Worm (Caenorhabditis elegans) whole organism, mixed stage, embryonic: ENCODE measurements around the gene Y43B11AR.1.

Experiments used
- M03D4.4 ChIP-seq: sonication (generic microtip); optimal IDR thresholded peaks from 2 replicates; lab custom pipeline; 2017; ENCODE audit warnings: mild to moderate bottlenecking, missing genetic modification characterization, missing compliant biosample characterization
- bed-3 ChIP-seq: fragments of 200-800 bp; sonication (Bioruptor generic); optimal IDR thresholded peaks from 3 replicates; lab custom pipeline; 2018; ENCODE audit warnings: mild to moderate bottlenecking, missing genetic modification characterization, moderate library complexity, missing compliant biosample characterization
- blmp-1 ChIP-seq: fragments of 150-350 bp; optimal IDR thresholded peaks from 2 replicates; lab custom pipeline; 2014; ENCODE audit warnings: missing biosample characterization, missing genetic modification characterization
- ceh-39 ChIP-seq: fragments of 150-350 bp; optimal IDR thresholded peaks from 2 replicates; lab custom pipeline; 2014; ENCODE audit warnings: missing biosample characterization, missing genetic modification characterization
- ceh-43 ChIP-seq: fragments of 200-800 bp; sonication (Bioruptor generic); optimal IDR thresholded peaks from 2 replicates; lab custom pipeline; 2018; ENCODE audit warnings: mild to moderate bottlenecking, missing genetic modification characterization, moderate library complexity, missing compliant biosample characterization
- ceh-83 ChIP-seq: fragments of 200-800 bp; sonication (Bioruptor generic); optimal IDR thresholded peaks from 2 replicates; lab custom pipeline; 2018; ENCODE audit warnings: mild to moderate bottlenecking, missing genetic modification characterization, missing compliant biosample characterization
- ces-1 ChIP-seq: fragments of 150-350 bp; optimal IDR thresholded peaks from 2 replicates; lab custom pipeline; 2014; ENCODE audit warnings: missing biosample characterization, missing genetic modification reagents, missing genetic modification characterization
- drap-1 ChIP-seq: fragments of 200-800 bp; sonication (Bioruptor generic); optimal IDR thresholded peaks from 3 replicates; lab custom pipeline; 2018; ENCODE audit warnings: mild to moderate bottlenecking, missing genetic modification characterization, missing compliant biosample characterization
- elt-1 ChIP-seq: sonication (generic microtip); optimal IDR thresholded peaks from 2 replicates; lab custom pipeline; 2017; ENCODE audit warnings: missing genetic modification characterization, mild to moderate bottlenecking, missing compliant biosample characterization, antibody characterized with exemption, moderate library complexity, borderline replicate concordance; ENCODE audit not compliant: insufficient read depth
- ham-2 ChIP-seq: fragments of 200-800 bp; sonication (Bioruptor generic); optimal IDR thresholded peaks from 2 replicates; lab custom pipeline; 2018; ENCODE audit warnings: mild to moderate bottlenecking, missing genetic modification characterization, missing compliant biosample characterization
- hlh-1 ChIP-seq: fragments of 150-350 bp; optimal IDR thresholded peaks from 2 replicates; lab custom pipeline; 2014; ENCODE audit warnings: missing biosample characterization, missing genetic modification reagents, missing genetic modification characterization
- lin-13 ChIP-seq: fragments of 150-350 bp; optimal IDR thresholded peaks from 2 replicates; lab custom pipeline; 2014; ENCODE audit warnings: missing biosample characterization, missing genetic modification characterization
- lsy-2 ChIP-seq: fragments of 150-350 bp; optimal IDR thresholded peaks from 2 replicates; lab custom pipeline; 2014; ENCODE audit warnings: missing biosample characterization, missing genetic modification characterization
- mab-5 ChIP-seq: fragments of 150-350 bp; optimal IDR thresholded peaks from 2 replicates; lab custom pipeline; 2014; ENCODE audit warnings: missing biosample characterization, missing genetic modification characterization
- mep-1 ChIP-seq: fragments of 150-350 bp; optimal IDR thresholded peaks from 2 replicates; lab custom pipeline; 2017; ENCODE audit warnings: missing biosample characterization, missing genetic modification reagents, missing genetic modification characterization, inconsistent platforms
- mls-2 ChIP-seq: sonication (generic microtip); optimal IDR thresholded peaks from 2 replicates; lab custom pipeline; 2016; ENCODE audit warnings: mild to moderate bottlenecking, missing genetic modification characterization, moderate library complexity, missing compliant biosample characterization
- nhr-2 ChIP-seq: fragments of 150-350 bp; optimal IDR thresholded peaks from 2 replicates; lab custom pipeline; 2014; ENCODE audit warnings: missing biosample characterization, missing genetic modification characterization
- nhr-237 ChIP-seq: fragments of 150-350 bp; optimal IDR thresholded peaks from 2 replicates; lab custom pipeline; 2014; ENCODE audit warnings: missing biosample characterization, missing genetic modification characterization
- nhr-28 ChIP-seq: fragments of 150-350 bp; optimal IDR thresholded peaks from 2 replicates; lab custom pipeline; 2014; ENCODE audit warnings: missing biosample characterization, missing genetic modification characterization
- pha-4 ChIP-seq: fragments of 150-350 bp; optimal IDR thresholded peaks from 2 replicates; lab custom pipeline; 2018; ENCODE audit warnings: missing biosample characterization, missing genetic modification reagents, missing genetic modification characterization
- sem-2 ChIP-seq: fragments of 200-800 bp; sonication (Bioruptor generic); optimal IDR thresholded peaks from 2 replicates; lab custom pipeline; 2018; ENCODE audit warnings: mild to moderate bottlenecking, missing genetic modification characterization, missing compliant biosample characterization
- snpc-4 ChIP-seq: fragments of 150-350 bp; optimal IDR thresholded peaks from 2 replicates; lab custom pipeline; 2014; ENCODE audit warnings: missing biosample characterization, missing genetic modification characterization
- sptf-1 ChIP-seq: sonication (generic microtip); optimal IDR thresholded peaks from 2 replicates; lab custom pipeline; 2017; ENCODE audit warnings: mild to moderate bottlenecking, missing genetic modification characterization, moderate library complexity, missing compliant biosample characterization
- tbx-8 ChIP-seq: fragments of 200-800 bp; sonication (Bioruptor generic); optimal IDR thresholded peaks from 2 replicates; lab custom pipeline; 2018; ENCODE audit warnings: mild to moderate bottlenecking, missing genetic modification characterization, moderate library complexity, missing compliant biosample characterization
- unc-120 ChIP-seq: sonication (generic microtip); optimal IDR thresholded peaks from 2 replicates; lab custom pipeline; 2017; ENCODE audit warnings: missing genetic modification characterization, missing compliant biosample characterization; ENCODE audit not compliant: poor library complexity, severe bottlenecking
- unc-62 ChIP-seq: fragments of 150-350 bp; optimal IDR thresholded peaks from 2 replicates; lab custom pipeline; 2014; ENCODE audit warnings: missing biosample characterization, missing genetic modification reagents, missing genetic modification characterization
- zip-8 ChIP-seq: fragments of 150-350 bp; optimal IDR thresholded peaks from 2 replicates; lab custom pipeline; 2014; ENCODE audit warnings: missing biosample characterization, missing genetic modification characterization
- ztf-11 ChIP-seq: fragments of 150-350 bp; optimal IDR thresholded peaks from 2 replicates; lab custom pipeline; 2014; ENCODE audit warnings: missing biosample characterization, missing genetic modification characterization

The Y43B11AR.1 gene

DNA sequence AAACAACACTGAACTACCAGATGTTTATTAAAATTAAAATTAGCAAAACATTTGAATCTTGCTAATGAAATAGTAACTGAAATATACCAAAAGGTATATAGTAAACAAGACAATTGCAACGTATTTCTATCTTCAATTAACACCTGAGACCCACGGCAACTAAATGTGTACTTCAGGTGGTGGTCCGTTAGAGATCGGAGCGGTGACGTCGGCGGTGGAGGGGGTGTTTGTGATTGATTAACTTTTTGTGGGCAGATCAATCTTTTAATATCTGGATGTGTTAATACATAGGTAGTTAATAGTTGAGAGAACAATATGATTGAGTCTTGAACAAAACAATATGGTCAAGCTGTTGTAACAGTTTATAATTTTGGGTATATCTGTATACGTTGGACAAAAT is 14.8 kb downstream of the Y43B11AR.1 start:
- TF ChIP-seq unc-62 (GFP tag; lab: Kevin White, UChicago), result peak; percentile 5
- no peak for TF ChIP-seq bed-3 (GFP tag; lab: Kevin White, UChicago)
- TF ChIP-seq, all 35 proteins: peak for 1

DNA sequence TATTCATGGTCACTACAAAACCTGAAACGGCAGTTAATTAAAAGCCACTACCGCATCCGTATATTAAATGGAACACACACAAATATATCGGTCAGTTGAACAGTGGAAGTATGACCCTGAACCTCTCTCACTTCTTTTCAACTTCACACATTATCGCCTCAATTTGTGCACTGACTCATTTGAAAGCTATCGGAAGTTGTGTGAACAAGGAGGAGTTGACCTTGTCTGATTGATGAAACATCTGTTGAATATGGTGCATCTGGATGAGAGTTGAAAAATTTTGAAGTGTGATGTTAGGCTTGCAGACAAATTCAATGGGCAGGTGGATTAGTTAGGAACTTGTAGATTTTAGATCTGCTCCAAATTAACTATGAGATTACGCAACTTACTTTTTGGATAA is 16.1 kb downstream of the Y43B11AR.1 start:
- TF ChIP-seq mab-5 (tag; lab: Kevin White, UChicago), result no peak
- no peak for TF ChIP-seq tbx-8 (GFP tag; lab: Kevin White, UChicago)
- TF ChIP-seq sem-2, result no peak
- no peak for TF ChIP-seq ceh-39 (tag; lab: Kevin White, UChicago)
- TF ChIP-seq elt-1 (tag; lab: Kevin White, UChicago), result no peak
- no peak for TF ChIP-seq nhr-2 (tag; lab: Kevin White, UChicago)
- no peak for TF ChIP-seq snpc-4 (tag; lab: Kevin White, UChicago)
- no peak for TF ChIP-seq ceh-83 (GFP tag; lab: Kevin White, UChicago)
- TF ChIP-seq drap-1 (GFP tag; lab: Kevin White, UChicago), result no peak
- TF ChIP-seq sptf-1, result no peak
- TF ChIP-seq nhr-237 (tag; lab: Kevin White, UChicago), result no peak
- TF ChIP-seq zip-8, result no peak
- TF ChIP-seq ham-2 (GFP tag; lab: Kevin White, UChicago), result no peak
- no peak for TF ChIP-seq nhr-28
- TF ChIP-seq hlh-1 (tag; lab: Kevin White, UChicago), result no peak
- no peak for TF ChIP-seq blmp-1 (tag; lab: Kevin White, UChicago)
- TF ChIP-seq unc-120 (tag; lab: Kevin White, UChicago), result no peak
- TF ChIP-seq ceh-43, result no peak
- no peak for TF ChIP-seq mls-2 (tag; lab: Kevin White, UChicago)
- TF ChIP-seq ces-1 (GFP tag; lab: Kevin White, UChicago), result no peak

DNA sequence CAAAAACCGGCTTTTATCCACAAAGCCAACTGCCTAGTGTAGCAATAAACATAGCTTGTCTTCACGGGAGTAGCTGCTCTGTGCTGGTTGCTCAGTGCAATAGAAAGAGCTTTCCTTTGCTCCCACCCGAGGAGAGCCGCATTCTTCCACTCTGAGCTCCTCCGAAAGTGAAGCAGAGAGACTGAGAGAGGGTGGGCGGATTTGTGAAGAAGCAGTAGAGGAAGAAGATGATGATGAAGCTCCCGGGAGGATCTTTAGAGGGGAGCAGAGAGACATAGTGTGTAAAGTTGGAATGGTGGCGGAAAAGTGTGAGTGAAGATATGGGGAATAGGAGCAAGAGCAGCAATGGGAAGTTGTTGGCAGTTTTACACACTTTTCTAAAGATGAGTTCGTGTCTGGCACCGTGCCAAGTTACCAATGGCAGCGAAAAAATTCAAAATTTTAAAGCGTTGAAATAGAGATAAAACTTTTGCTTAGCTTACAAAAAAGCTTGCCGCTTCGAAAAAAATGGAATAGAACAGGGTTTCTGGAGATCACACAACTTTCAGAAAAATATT is 17.3 kb downstream of the Y43B11AR.1 start, which contains the start of gene ZC477.4:
TSS of gene ZC477.4 (minus strand) at position 276 of the 557 bp plus-strand sequence.
- TF ChIP-seq unc-120 (tag; lab: Kevin White, UChicago) (peak; percentile 95), unc-62 (GFP tag; lab: Kevin White, UChicago) (peak; percentile 30), drap-1 (GFP tag; lab: Kevin White, UChicago) (no peak), ces-1 (GFP tag; lab: Kevin White, UChicago) (no peak), M03D4.4 (peak; percentile 31), hlh-1 (tag; lab: Kevin White, UChicago) (peak; percentile 89)

DNA sequence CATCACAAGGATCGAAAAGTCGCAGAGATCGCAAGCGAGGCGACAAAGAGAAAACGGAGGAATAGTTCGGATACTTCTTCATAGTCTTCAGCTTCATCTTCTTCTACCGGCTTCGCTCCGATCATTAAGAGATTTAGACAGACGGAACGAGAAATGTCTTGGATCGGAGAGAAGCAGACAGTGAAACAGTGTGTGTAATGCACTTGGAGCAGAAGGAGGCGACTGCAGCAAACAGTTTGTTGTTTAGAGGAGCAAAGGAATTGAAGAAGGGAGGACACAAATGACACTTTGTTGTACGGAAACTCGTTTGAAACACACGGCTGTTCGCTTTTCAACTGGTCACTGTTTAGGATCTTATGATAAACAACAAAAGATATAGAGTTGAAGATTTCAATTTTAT is 18.1 kb downstream of the Y43B11AR.1 start:
- TF ChIP-seq ztf-11 (tag; lab: Kevin White, UChicago) (no peak), lin-13 (no peak), mls-2 (tag; lab: Kevin White, UChicago) (no peak), elt-1 (tag; lab: Kevin White, UChicago) (no peak), ceh-83 (GFP tag; lab: Kevin White, UChicago) (no peak), pha-4 (tag; lab: Kevin White, UChicago) (peak; percentile 65), unc-120 (tag; lab: Kevin White, UChicago) (peak; percentile 32), nhr-237 (tag; lab: Kevin White, UChicago) (no peak), unc-62 (GFP tag; lab: Kevin White, UChicago) (peak; percentile 37), mep-1 (tag; lab: Kevin White, UChicago) (peak; percentile 15), snpc-4 (tag; lab: Kevin White, UChicago) (no peak), hlh-1 (tag; lab: Kevin White, UChicago) (peak; percentile 97)

DNA sequence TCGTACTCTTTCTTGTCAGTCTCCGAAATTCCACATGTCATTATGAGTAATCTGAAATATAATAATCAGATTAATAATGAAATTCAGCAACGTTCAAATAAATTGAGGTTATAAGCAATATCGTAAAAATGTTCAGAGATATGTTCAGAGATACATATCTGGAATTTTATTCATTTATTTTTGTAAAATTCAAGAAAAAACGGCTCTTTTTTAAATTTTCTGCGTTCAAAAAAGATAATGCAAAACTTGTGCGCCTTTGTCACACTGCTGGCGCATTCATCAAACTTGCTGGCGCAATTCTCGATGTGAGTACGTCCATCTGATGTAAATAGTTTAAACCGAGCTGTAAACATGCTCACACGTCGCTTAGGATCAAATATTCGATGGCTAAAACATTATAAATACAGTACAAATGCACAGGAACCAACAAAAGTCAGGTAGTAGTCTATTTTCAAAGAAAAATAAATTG is 21.9 kb downstream of the Y43B11AR.1 start, which contains the start of the genes rde-8 and ZC477.3:
TSS of gene rde-8 (minus strand) at position 51 of the 469 bp plus-strand sequence.
TSS of gene ZC477.3 (plus strand) at position 282 of the 469 bp plus-strand sequence.
- TF ChIP-seq pha-4 (tag; lab: Kevin White, UChicago), result peak; percentile 66
- no peak for TF ChIP-seq elt-1 (tag; lab: Kevin White, UChicago)
- TF ChIP-seq nhr-2 (tag; lab: Kevin White, UChicago), result no peak
- TF ChIP-seq ceh-83 (GFP tag; lab: Kevin White, UChicago), result no peak
- TF ChIP-seq lin-13, result peak; percentile 66
- peak; percentile 31 for TF ChIP-seq mep-1 (tag; lab: Kevin White, UChicago)
- TF ChIP-seq lsy-2 (tag; lab: Kevin White, UChicago), result peak; percentile 37
- TF ChIP-seq mls-2 (tag; lab: Kevin White, UChicago), result no peak
- no peak for TF ChIP-seq drap-1 (GFP tag; lab: Kevin White, UChicago)
- peak; percentile 46 for TF ChIP-seq ces-1 (GFP tag; lab: Kevin White, UChicago)
